Worm (Caenorhabditis elegans) whole organism, early embryonic: Measurements from ENCODE around the gene gpa-18.
"Not testable (repeated sequence)": the region's sequence is repeated elsewhere in the genome, so short reads cannot be mapped to it uniquely, and the experiment has no call there.

ENCODE experiments used
- B0310.2 ChIP-seq: sonication (generic microtip); optimal IDR thresholded peaks from 2 replicates; lab custom pipeline; 2016; ENCODE audit warnings: mild to moderate bottlenecking, missing genetic modification characterization, missing compliant biosample characterization
- F13C5.2 ChIP-seq: sonication (generic microtip); optimal IDR thresholded peaks from 2 replicates; lab custom pipeline; 2017; ENCODE audit warnings: mild to moderate bottlenecking, missing genetic modification characterization, inconsistent platforms, missing compliant biosample characterization
- aly-1 ChIP-seq: sonication (generic microtip); optimal IDR thresholded peaks from 2 replicates; lab custom pipeline; 2016; ENCODE audit warnings: missing genetic modification characterization, missing compliant biosample characterization
- ama-1 ChIP-seq: fragments of 150-350 bp; optimal IDR thresholded peaks from 2 replicates; lab custom pipeline; 2014
- ceh-13 ChIP-seq: fragments of 200-800 bp; sonication (Bioruptor generic); optimal IDR thresholded peaks from 2 replicates; lab custom pipeline; 2018; ENCODE audit warnings: mild to moderate bottlenecking, missing genetic modification characterization, missing compliant biosample characterization
- ceh-36 ChIP-seq: sonication (generic microtip); optimal IDR thresholded peaks from 2 replicates; lab custom pipeline; 2016; ENCODE audit warnings: missing genetic modification characterization, inconsistent platforms, missing compliant biosample characterization
- ets-7 ChIP-seq: sonication (generic microtip); optimal IDR thresholded peaks from 2 replicates; lab custom pipeline; 2016; ENCODE audit warnings: missing genotype, missing genetic modification characterization, missing compliant biosample characterization
- flt-1 ChIP-seq: fragments of 200-800 bp; sonication (Bioruptor generic); IDR thresholded peaks from 2 replicates; pipeline ENCODE4 v1.3.6; 2022; ENCODE audit warnings: missing genetic modification characterization, missing compliant biosample characterization
- hmbx-1 ChIP-seq: sonication (generic microtip); optimal IDR thresholded peaks from 2 replicates; lab custom pipeline; 2016; ENCODE audit warnings: mild to moderate bottlenecking, missing genetic modification characterization, missing compliant biosample characterization
- hmg-4 ChIP-seq: fragments of 200-800 bp; sonication (Bioruptor generic); optimal IDR thresholded peaks from 2 replicates; lab custom pipeline; 2018; ENCODE audit warnings: mild to moderate bottlenecking, missing genetic modification characterization, missing compliant biosample characterization
- hnd-1 ChIP-seq: sonication (generic microtip); optimal IDR thresholded peaks from 2 replicates; lab custom pipeline; 2016; ENCODE audit warnings: missing genetic modification characterization, missing compliant biosample characterization
- pes-1 ChIP-seq: fragments of 200-800 bp; sonication (Bioruptor generic); IDR thresholded peaks from 2 replicates; pipeline ENCODE4 v1.3.6; 2022; ENCODE audit warnings: missing genetic modification reagents, missing genetic modification characterization, missing compliant biosample characterization
- scrt-1 ChIP-seq: fragments of 200-800 bp; sonication (Bioruptor generic); IDR thresholded peaks from 2 replicates; pipeline ENCODE4 v1.3.6; 2022; ENCODE audit warnings: missing genetic modification characterization, missing compliant biosample characterization
- sea-1 ChIP-seq: fragments of 200-800 bp; sonication (Bioruptor generic); conservative IDR thresholded peaks from 2 replicates; pipeline ENCODE4 v1.3.6; 2022; ENCODE audit warnings: missing genetic modification characterization, missing compliant biosample characterization
- tbx-11 ChIP-seq: fragments of 200-800 bp; sonication (Bioruptor generic); IDR thresholded peaks from 2 replicates; pipeline ENCODE4 v1.3.6; 2022; ENCODE audit warnings: missing genetic modification characterization, missing compliant biosample characterization
- tbx-37 ChIP-seq: fragments of 200-800 bp; sonication (Bioruptor generic); conservative IDR thresholded peaks from 2 replicates; pipeline ENCODE4 v1.3.6; 2022; ENCODE audit warnings: missing genetic modification reagents, missing genetic modification characterization, missing compliant biosample characterization
- tra-4 ChIP-seq: sonication (generic microtip); optimal IDR thresholded peaks from 2 replicates; lab custom pipeline; 2017; ENCODE audit warnings: missing genetic modification characterization, missing compliant biosample characterization

Gene gpa-18

DNA sequence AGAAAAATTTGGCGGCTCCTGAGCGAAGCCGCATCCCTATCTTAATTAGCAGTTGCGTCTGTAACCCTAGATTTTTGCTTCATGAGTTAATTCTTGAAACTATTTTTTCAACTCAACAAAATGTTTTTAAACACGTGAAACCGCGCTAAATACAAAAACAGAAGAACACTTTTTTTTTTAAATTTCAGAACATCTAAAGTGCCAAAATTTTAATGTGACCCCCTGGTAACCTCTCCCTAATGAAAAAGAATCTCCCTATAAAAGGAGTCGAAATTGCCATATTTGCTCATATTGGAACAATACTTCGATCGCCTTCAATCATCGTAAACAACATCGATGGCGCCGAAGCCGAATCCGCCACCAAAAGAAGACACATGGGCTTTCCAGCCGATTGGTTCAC is 23.1 kb upstream of the gpa-18 start, which contains the start of gene nsph-4.2:
Gene nsph-4.2, plus strand, starts transcription at position 301 of the 400 bp plus-strand sequence.
- TF ChIP-seq pes-1 (GFP tag; lab: Robert Waterston, UW); F13C5.2 (tag; lab: Kevin White, UChicago); hnd-1 (tag; lab: Kevin White, UChicago): not testable (repeated sequence)

DNA sequence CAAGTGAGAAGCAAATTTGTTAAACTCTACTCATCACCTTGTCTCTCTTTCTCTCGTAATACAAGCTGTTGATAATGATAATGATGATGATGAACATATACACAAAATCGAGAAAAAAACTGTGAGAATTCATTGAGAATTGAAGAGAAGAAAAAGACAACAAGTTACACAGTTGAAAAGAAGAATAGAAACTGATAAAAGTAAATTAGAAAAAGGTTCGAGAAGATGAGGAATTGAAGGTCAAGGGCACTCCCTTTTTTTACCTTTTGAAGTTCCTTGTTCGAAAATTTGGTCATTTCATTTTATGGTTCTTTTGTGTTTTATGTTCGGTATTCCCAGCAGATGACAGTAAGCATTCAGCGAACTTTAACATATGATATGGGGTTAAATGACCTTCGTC is 20.9 kb upstream of the gpa-18 start:
- TF ChIP-seq flt-1: no peak

DNA sequence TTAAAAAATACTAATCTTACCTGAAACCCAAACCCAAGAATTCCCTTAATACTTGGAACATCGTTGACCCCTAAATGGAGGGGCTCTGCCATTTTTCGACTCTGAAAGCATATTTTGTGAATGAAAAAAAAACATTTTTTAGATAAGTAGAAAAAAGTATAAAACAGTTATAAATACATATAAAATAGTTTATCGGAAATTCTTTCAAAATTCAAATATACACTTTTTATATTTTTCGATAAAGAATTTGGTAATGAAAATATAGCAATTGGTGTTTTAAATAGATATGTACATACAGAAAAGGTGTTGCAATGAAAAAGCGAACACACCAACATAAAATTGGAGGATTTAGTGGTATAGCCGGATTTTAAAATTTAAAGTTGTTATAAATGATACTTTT is 19.7 kb upstream of the gpa-18 start, which contains the start of gene Y59E9AL.4:
Gene Y59E9AL.4, minus strand, starts transcription at position 101 of the 400 bp plus-strand sequence.
- no peak for TF ChIP-seq tbx-37 (GFP tag; lab: Robert Waterston, UW)
- TF ChIP-seq ama-1 (lab: Kevin White, UChicago): no peak
- no peak for TF ChIP-seq hnd-1 (tag; lab: Kevin White, UChicago)
- no peak for TF ChIP-seq hmg-4 (GFP tag; lab: Kevin White, UChicago)
- no peak for TF ChIP-seq F13C5.2 (tag; lab: Kevin White, UChicago)
- no peak for TF ChIP-seq ceh-36 (tag; lab: Kevin White, UChicago)
- TF ChIP-seq scrt-1 (GFP tag; lab: Robert Waterston, UW): no peak
- no peak for TF ChIP-seq pes-1 (GFP tag; lab: Robert Waterston, UW)
- TF ChIP-seq tbx-11 (GFP tag; lab: Robert Waterston, UW): no peak
- no peak for TF ChIP-seq ceh-13 (GFP tag; lab: Kevin White, UChicago)
- TF ChIP-seq flt-1: no peak
- TF ChIP-seq hmbx-1 (tag; lab: Kevin White, UChicago): no peak
- TF ChIP-seq sea-1 (GFP tag; lab: Robert Waterston, UW): no peak
- no peak for TF ChIP-seq B0310.2
- TF ChIP-seq tra-4 (tag; lab: Kevin White, UChicago): no peak
- TF ChIP-seq aly-1 (tag; lab: Kevin White, UChicago): no peak
- no peak for TF ChIP-seq ets-7 (tag; lab: Kevin White, UChicago)

DNA sequence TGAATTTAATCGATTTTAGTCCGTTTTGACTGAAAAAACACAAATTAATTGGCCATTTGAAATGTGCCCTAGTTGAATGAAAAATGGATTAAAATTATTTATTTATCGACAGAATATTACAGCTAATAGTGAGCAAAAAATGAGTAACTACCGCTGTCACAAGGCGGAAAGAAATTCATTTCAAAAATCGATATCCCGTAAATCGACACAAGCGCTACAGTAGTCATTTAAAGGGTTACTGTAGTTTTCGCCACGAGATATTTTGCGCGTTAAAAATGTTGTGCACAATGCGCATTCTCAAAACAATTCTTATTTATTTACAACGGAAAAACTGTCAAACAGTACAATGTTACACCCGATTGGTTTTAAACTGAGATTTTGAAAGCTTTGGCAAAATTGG is 15.2 kb upstream of the gpa-18 start:
- no peak for TF ChIP-seq tbx-11 (GFP tag; lab: Robert Waterston, UW)
- no peak for TF ChIP-seq hmbx-1 (tag; lab: Kevin White, UChicago)
- no peak for TF ChIP-seq ets-7 (tag; lab: Kevin White, UChicago)
- TF ChIP-seq aly-1 (tag; lab: Kevin White, UChicago): no peak
- TF ChIP-seq flt-1: no peak
- no peak for TF ChIP-seq ceh-36 (tag; lab: Kevin White, UChicago)
- no peak for TF ChIP-seq ama-1 (lab: Kevin White, UChicago)
- no peak for TF ChIP-seq F13C5.2 (tag; lab: Kevin White, UChicago)
- no peak for TF ChIP-seq tbx-37 (GFP tag; lab: Robert Waterston, UW)
- TF ChIP-seq pes-1 (GFP tag; lab: Robert Waterston, UW): no peak
- TF ChIP-seq hmg-4 (GFP tag; lab: Kevin White, UChicago): no peak
- no peak for TF ChIP-seq B0310.2
- TF ChIP-seq ceh-13 (GFP tag; lab: Kevin White, UChicago): no peak
- TF ChIP-seq hnd-1 (tag; lab: Kevin White, UChicago): no peak
- TF ChIP-seq scrt-1 (GFP tag; lab: Robert Waterston, UW): no peak
- no peak for TF ChIP-seq tra-4 (tag; lab: Kevin White, UChicago)
- no peak for TF ChIP-seq sea-1 (GFP tag; lab: Robert Waterston, UW)

DNA sequence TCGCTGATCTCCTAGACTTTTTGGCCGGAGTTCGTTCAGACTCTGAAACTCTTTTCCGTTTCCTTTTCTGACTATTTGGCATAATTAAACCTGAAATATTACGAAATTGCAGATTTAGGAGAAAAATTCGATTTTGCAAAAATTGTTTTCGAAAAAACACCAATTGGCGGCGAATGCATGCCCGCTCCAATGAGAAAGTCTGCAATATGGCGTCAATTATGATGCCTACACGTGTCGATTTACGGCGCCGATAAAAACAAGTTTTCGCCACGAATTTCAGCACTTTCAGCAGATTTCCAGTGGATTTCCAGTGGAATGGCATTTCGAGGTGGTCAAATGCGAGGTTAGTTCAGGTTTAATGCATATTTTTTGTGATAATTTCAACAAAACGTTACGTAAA is 14.0 kb upstream of the gpa-18 start, which contains the start of the genes Y59E9AL.36 and nbet-1:
Gene Y59E9AL.36, minus strand, starts transcription at position 92 of the 400 bp plus-strand sequence.
Gene nbet-1, plus strand, starts transcription at position 112 of the 400 bp plus-strand sequence.
- TF ChIP-seq pes-1 (GFP tag; lab: Robert Waterston, UW) (0 out of 2 replicates have a peak, but pooled peaks have one; percentile 12), F13C5.2 (tag; lab: Kevin White, UChicago) (peak; percentile 59), ama-1 (lab: Kevin White, UChicago) (no peak)

DNA sequence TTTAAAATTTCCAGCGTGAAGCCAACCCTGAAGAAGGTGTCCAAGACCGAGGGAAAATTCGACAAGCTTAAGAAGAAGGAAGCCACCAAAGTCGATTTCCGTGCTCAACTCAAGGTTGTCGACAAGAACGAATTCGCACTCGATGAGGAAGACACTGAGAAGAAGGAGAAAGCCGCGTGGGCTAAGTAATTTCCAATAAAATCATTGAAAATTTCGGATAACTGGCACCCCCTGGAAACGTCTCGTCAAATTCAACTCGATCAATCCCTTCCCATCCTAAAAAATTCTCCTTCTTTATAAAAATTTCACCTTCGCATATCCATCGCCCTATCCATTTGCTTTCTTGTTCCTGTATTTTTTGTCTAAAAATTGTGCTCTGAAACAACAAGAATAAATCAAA is 11.3 kb upstream of the gpa-18 start:
- TF ChIP-seq F13C5.2 (tag; lab: Kevin White, UChicago): no peak
- TF ChIP-seq hmbx-1 (tag; lab: Kevin White, UChicago): no peak
- TF ChIP-seq ama-1 (lab: Kevin White, UChicago): no peak
- no peak for TF ChIP-seq flt-1
- TF ChIP-seq hmg-4 (GFP tag; lab: Kevin White, UChicago): no peak
- TF ChIP-seq aly-1 (tag; lab: Kevin White, UChicago): no peak
- no peak for TF ChIP-seq ceh-36 (tag; lab: Kevin White, UChicago)
- TF ChIP-seq B0310.2: no peak
- TF ChIP-seq ceh-13 (GFP tag; lab: Kevin White, UChicago): no peak
- TF ChIP-seq pes-1 (GFP tag; lab: Robert Waterston, UW): no peak

DNA sequence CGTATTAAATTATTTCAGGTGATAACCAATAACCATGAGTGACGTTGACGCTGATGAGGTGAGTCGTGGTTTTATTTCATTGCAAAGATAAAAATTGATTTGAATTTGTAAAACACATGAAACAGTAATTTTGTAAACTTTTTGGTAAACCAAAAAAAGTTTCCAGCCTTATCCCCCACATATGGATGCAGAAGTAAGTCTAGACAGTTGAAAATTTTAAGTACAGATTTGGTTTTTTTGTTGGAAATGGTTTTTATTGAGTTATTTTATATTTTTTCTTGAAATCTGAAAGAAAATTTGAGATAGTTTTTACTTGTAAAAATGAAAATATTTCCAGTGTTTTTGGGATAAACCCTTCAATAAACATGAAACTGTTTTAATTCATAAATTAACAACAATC is 9.1 kb upstream of the gpa-18 start, which contains the start of gene tni-4:
Gene tni-4, plus strand, starts transcription at position 19 of the 400 bp plus-strand sequence.
- TF ChIP-seq F13C5.2 (tag; lab: Kevin White, UChicago): no peak
- TF ChIP-seq ceh-36 (tag; lab: Kevin White, UChicago): no peak
- no peak for TF ChIP-seq hnd-1 (tag; lab: Kevin White, UChicago)
- no peak for TF ChIP-seq hmbx-1 (tag; lab: Kevin White, UChicago)
- no peak for TF ChIP-seq ceh-13 (GFP tag; lab: Kevin White, UChicago)
- TF ChIP-seq ets-7 (tag; lab: Kevin White, UChicago): no peak

DNA sequence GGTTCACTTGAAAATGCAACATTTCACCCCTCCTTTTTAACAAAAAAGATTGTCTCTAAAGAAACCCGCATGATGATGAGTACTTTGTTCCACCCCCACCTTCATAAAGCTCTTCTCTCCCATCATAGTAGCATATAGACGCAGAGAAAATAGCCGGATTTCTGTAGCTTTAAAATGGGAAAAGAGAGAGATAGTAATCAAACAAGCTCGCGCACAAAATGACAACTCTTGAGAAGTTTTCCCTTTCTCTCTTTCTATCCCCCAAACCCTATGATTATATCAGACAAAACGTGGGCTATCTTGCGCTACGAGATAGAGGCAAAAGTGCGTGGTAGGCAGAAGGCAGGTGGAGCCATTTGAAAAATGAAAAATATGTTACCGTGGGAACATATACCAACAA is 7.1 kb upstream of the gpa-18 start:
- TF ChIP-seq tbx-11 (GFP tag; lab: Robert Waterston, UW) (no peak), tbx-37 (GFP tag; lab: Robert Waterston, UW) (no peak), ets-7 (tag; lab: Kevin White, UChicago) (no peak), scrt-1 (GFP tag; lab: Robert Waterston, UW) (no peak), hnd-1 (tag; lab: Kevin White, UChicago) (no peak), ceh-36 (tag; lab: Kevin White, UChicago) (no peak), aly-1 (tag; lab: Kevin White, UChicago) (no peak), sea-1 (GFP tag; lab: Robert Waterston, UW) (no peak), pes-1 (GFP tag; lab: Robert Waterston, UW) (no peak), ceh-13 (GFP tag; lab: Kevin White, UChicago) (no peak), hmbx-1 (tag; lab: Kevin White, UChicago) (no peak), hmg-4 (GFP tag; lab: Kevin White, UChicago) (no peak), ama-1 (lab: Kevin White, UChicago) (no peak)
